Worm (Caenorhabditis elegans) whole organism, L4/young adult: ENCODE results near the gene srg-26.

ENCODE experiments used
- W03F9.2 ChIP-seq: fragments of 150-350 bp; optimal IDR thresholded peaks from 2 replicates; lab custom pipeline; 2014; ENCODE audit warnings: missing biosample characterization, missing genetic modification characterization
- dao-5 ChIP-seq: sonication (generic microtip); optimal IDR thresholded peaks from 2 replicates; lab custom pipeline; 2016; ENCODE audit warnings: missing genotype, missing genetic modification characterization, moderate library complexity, missing compliant biosample characterization
- him-1 ChIP-seq: sonication (generic microtip); optimal IDR thresholded peaks from 2 replicates; lab custom pipeline; 2016; ENCODE audit warnings: missing genotype, missing genetic modification reagents, missing genetic modification characterization, missing compliant biosample characterization

- no peak for TF ChIP-seq him-1 (tag; lab: Kevin White, UChicago)
- TF ChIP-seq W03F9.2 = no peak
- no peak for TF ChIP-seq dao-5 (tag; lab: Kevin White, UChicago)
These were observed 37.7 kb downstream of the srg-26 start, which contains the start of gene T09D3.9 for ce11 chrV:5368792-5369191.
